Fruit fly (Drosophila melanogaster) whole organism, adult: ENCODE data around the gene Srpk79D.

Source experiments
- CG11617 ChIP-seq: fragments of 200-800 bp; sonication (Bioruptor generic); optimal IDR thresholded peaks from 2 replicates; lab custom pipeline; 2017; ENCODE audit warnings: mild to moderate bottlenecking, missing biosample characterization, missing genetic modification reagents, missing genetic modification characterization
- CG12768 ChIP-seq: fragments of 200-800 bp; sonication (Bioruptor generic); optimal IDR thresholded peaks from 2 replicates; lab custom pipeline; 2017; ENCODE audit warnings: missing biosample characterization, missing genetic modification characterization, mild to moderate bottlenecking, moderate library complexity, missing genetic modification reagents
- CG14711 ChIP-seq: fragments of 200-800 bp; sonication (Bioruptor generic); optimal IDR thresholded peaks from 2 replicates; lab custom pipeline; 2018; ENCODE audit warnings: missing biosample characterization, mild to moderate bottlenecking, missing genetic modification characterization, moderate library complexity
- CG1620 ChIP-seq: fragments of 200-800 bp; sonication (Bioruptor generic); optimal IDR thresholded peaks from 2 replicates; lab custom pipeline; 2016; ENCODE audit warnings: missing biosample characterization, missing genetic modification characterization
- CG33017 ChIP-seq: fragments of 200-800 bp; sonication (Bioruptor generic); optimal IDR thresholded peaks from 2 replicates; lab custom pipeline; 2018; ENCODE audit warnings: missing biosample characterization, mild to moderate bottlenecking, missing genetic modification characterization, moderate library complexity
- CG5204 ChIP-seq: fragments of 200-800 bp; sonication (Bioruptor generic); optimal IDR thresholded peaks from 2 replicates; lab custom pipeline; 2016; ENCODE audit warnings: missing biosample characterization, missing genetic modification characterization
- CG7045 ChIP-seq: fragments of 200-800 bp; sonication (Bioruptor generic); optimal IDR thresholded peaks from 2 replicates; lab custom pipeline; 2017; ENCODE audit warnings: missing biosample characterization, mild to moderate bottlenecking, missing genetic modification characterization
- CG7101 ChIP-seq: fragments of 200-800 bp; sonication (Bioruptor generic); optimal IDR thresholded peaks from 2 replicates; lab custom pipeline; 2018; ENCODE audit warnings: missing biosample characterization, mild to moderate bottlenecking, missing genetic modification characterization, moderate library complexity
- Clk ChIP-seq: fragments of 200-800 bp; sonication (Bioruptor generic); optimal IDR thresholded peaks from 2 replicates; lab custom pipeline; 2017; ENCODE audit warnings: missing biosample characterization, missing genetic modification characterization
- Crg-1 ChIP-seq: fragments of 200-800 bp; sonication (Bioruptor generic); optimal IDR thresholded peaks from 2 replicates; lab custom pipeline; 2016; ENCODE audit warnings: missing biosample characterization, missing genetic modification characterization
- Hr96 ChIP-seq: fragments of 200-800 bp; sonication (Bioruptor generic); optimal IDR thresholded peaks from 2 replicates; lab custom pipeline; 2016; ENCODE audit warnings: missing biosample characterization, missing genetic modification characterization
- Mnt ChIP-seq: fragments of 200-800 bp; sonication (Bioruptor generic); optimal IDR thresholded peaks from 2 replicates; lab custom pipeline; 2016; ENCODE audit warnings: missing biosample characterization, mild to moderate bottlenecking, missing genetic modification characterization
- bab1 ChIP-seq: fragments of 200-800 bp; sonication (Bioruptor generic); optimal IDR thresholded peaks from 3 replicates; lab custom pipeline; 2019; ENCODE audit warnings: missing biosample characterization, mild to moderate bottlenecking, missing genetic modification characterization, moderate library complexity
- cic ChIP-seq: fragments of 200-800 bp; sonication (Bioruptor generic); optimal IDR thresholded peaks from 2 replicates; lab custom pipeline; 2017; ENCODE audit warnings: missing biosample characterization, mild to moderate bottlenecking, missing genetic modification characterization, moderate library complexity
- cnc ChIP-seq, 2 experiments: fragments of >200 bp; optimal IDR thresholded peaks; 2 replicates each; lab custom pipeline; 2017
- kay ChIP-seq: fragments of 200-800 bp; sonication (Bioruptor generic); peaks from one replicate; lab custom pipeline; 2016; ENCODE audit warnings: missing biosample characterization, missing genetic modification characterization, borderline replicate concordance
- ovo ChIP-seq: fragments of 200-800 bp; sonication (Bioruptor generic); optimal IDR thresholded peaks from 2 replicates; lab custom pipeline; 2016; ENCODE audit warnings: missing biosample characterization, missing genetic modification characterization
- pad ChIP-seq: fragments of 200-800 bp; sonication (Bioruptor generic); optimal IDR thresholded peaks from 3 replicates; lab custom pipeline; 2017; ENCODE audit warnings: missing biosample characterization, missing genetic modification characterization, mild to moderate bottlenecking, moderate library complexity, missing genetic modification reagents
- tj ChIP-seq: fragments of 200-800 bp; sonication (Bioruptor generic); optimal IDR thresholded peaks from 3 replicates; lab custom pipeline; 2017; ENCODE audit warnings: missing biosample characterization, mild to moderate bottlenecking, missing genetic modification characterization, moderate library complexity
- toe ChIP-seq: fragments of 200-800 bp; sonication (Bioruptor generic); optimal IDR thresholded peaks from 2 replicates; lab custom pipeline; 2016; ENCODE audit warnings: missing biosample characterization, missing genetic modification characterization

The Srpk79D gene

DNA sequence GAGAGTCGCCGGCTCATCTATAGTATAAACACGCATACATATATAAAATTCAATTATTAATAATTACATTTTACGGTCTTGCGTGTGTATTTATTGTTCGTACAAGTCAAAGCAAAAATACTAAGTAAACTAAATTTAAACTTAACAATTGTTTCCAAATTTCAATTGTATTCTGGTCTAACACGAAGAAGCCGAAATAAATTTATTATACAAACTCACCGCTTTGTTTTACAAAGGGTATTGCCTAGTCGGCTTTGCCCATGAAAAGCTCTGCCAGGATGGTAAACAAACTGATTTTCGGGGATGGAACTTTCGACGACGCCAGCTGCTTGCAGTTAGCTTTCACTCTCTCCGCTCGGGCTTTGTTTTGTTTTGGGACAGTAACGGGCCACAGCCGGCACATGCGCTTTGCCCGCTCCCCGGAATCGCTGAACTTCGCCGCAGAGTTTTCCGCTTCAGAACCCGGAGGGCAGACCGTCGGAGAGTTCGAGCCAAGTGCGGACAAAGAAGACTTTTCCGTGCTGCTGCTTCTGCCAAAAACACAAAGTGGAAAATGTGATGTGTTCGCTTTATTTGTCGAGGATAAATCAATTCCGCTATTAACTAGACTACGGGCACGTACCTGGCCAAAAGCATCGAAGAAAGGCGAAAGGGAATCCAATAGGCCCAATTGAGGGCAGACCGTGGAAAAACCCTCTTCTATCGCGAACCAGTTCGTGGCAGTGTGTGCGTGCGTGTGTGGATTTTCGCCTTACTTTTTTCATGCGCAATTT, at the start of gene Srpk79D:
Srpk79D (plus strand) TSS at position 457 of the 773 bp plus-strand sequence.
- TF ChIP-seq cic (GFP tag; lab: Kevin White, UChicago) (no peak), bab1 (GFP tag; lab: Kevin White, UChicago) (no peak), CG14711 (no peak)

DNA sequence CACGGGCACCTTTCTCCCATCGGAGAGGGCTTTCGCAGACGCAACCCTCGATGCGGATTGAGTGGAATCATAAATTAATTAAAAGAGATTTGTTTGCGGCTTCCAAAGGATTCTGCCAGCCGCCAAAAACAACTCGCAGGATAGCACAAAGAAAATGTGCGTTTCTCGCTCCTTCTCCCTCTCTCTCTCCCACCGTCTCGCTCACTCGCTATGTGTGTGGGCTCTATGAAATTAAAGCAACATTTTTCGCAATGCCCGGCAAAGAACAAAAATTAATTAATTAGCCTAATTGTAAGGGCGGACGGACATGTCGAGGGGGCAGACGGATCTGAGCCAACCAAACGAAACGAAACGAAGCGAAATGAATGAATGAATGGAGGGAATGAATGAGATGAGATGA, 36.1 kb upstream of the Srpk79D start:
- no peak for TF ChIP-seq Hr96 (GFP tag; lab: Kevin White, UChicago)
- no peak for TF ChIP-seq cic (GFP tag; lab: Kevin White, UChicago)
- TF ChIP-seq toe = no peak
- no peak for TF ChIP-seq ovo (GFP tag; lab: Kevin White, UChicago)
- TF ChIP-seq CG14711 = no peak
- TF ChIP-seq CG5204 (GFP tag; lab: Kevin White, UChicago) = no peak
- TF ChIP-seq tj (GFP tag; lab: Kevin White, UChicago) = no peak
- no peak for TF ChIP-seq CG33017
- TF ChIP-seq kay (GFP tag; lab: Kevin White, UChicago) = no peak
- no peak for TF ChIP-seq CG7045

DNA sequence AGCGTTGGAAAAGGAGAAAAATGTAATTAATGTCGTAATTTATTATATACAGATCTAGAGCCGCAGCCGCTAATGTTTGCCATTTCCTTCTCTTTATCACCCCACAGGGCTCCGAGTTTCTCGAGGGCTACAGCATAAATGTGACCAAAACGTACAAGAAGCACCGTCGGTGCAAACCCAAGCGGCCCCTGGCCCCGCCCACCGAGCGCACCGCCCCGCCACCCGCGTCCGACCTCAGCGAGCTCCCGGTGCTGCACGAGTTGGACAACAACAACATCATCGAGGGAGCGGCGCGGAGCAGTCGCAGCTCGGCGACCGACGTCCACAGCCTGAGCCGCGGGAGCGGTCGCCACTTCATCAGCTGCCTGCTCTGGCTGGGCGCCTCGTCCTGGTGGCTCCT, 31.5 kb upstream of the Srpk79D start:
- TF ChIP-seq CG14711 = no peak
- no peak for TF ChIP-seq CG1620 (GFP tag; lab: Kevin White, UChicago)
- no peak for TF ChIP-seq tj (GFP tag; lab: Kevin White, UChicago)
- no peak for TF ChIP-seq CG11617 (GFP tag; lab: Kevin White, UChicago)
- no peak for TF ChIP-seq CG12768 (GFP tag; lab: Kevin White, UChicago)
- TF ChIP-seq CG7101 (tag; lab: Kevin White, UChicago) = no peak
- no peak for TF ChIP-seq CG7045
- TF ChIP-seq toe = no peak
- TF ChIP-seq bab1 (GFP tag; lab: Kevin White, UChicago) = no peak
- no peak for TF ChIP-seq CG33017
- no peak for TF ChIP-seq Crg-1 (GFP tag; lab: Kevin White, UChicago)
- no peak for TF ChIP-seq Clk (GFP tag; lab: Kevin White, UChicago)
- no peak for TF ChIP-seq Hr96 (GFP tag; lab: Kevin White, UChicago)
- TF ChIP-seq cnc (optimal IDR thresholded peaks at IDR 0.05; lab: Kevin White, UChicago) = no peak
- no peak for TF ChIP-seq Mnt (GFP tag; lab: Kevin White, UChicago)
- TF ChIP-seq cic (GFP tag; lab: Kevin White, UChicago) = no peak
- no peak for TF ChIP-seq kay (GFP tag; lab: Kevin White, UChicago)
- TF ChIP-seq ovo (GFP tag; lab: Kevin White, UChicago) = no peak
- TF ChIP-seq pad = no peak

DNA sequence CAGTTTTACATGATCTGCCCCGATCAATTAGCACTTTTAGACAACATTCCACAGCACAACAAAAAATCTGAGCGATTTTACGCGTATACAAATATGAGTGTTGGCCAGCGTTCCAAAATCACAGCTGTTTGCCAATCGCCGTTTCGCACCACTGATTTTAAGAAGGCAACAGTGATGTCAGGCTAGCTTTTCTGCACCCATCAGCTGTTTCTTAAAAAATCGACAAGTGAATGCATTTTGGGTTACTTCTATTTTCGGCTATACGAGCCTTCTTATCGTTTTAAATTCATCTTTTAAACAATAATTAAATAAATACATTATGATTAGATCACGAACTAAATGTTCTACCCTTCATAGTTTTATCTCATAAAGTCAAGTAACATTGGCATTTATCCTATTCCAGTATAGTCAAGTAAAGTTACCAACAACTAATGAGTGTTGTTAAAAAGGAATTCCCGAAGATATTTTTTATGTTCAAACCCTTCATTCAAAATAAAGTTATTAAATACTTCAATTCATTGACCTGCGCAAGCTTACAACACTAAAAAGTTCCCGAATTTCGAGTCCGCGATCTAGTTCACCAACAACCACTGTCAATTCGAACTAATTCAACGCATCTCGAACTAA, 10.9 kb upstream of the Srpk79D start, which contains the start of the genes Rich and Ddx1:
Rich (minus strand) TSS at position 125 of the 627 bp plus-strand sequence.
Ddx1 (plus strand) TSS at position 573 of the 627 bp plus-strand sequence.
- TF ChIP-seq bab1 (GFP tag; lab: Kevin White, UChicago) (peak; percentile 35), CG12768 (GFP tag; lab: Kevin White, UChicago) (peak; percentile 35), pad (peak; percentile 72), Crg-1 (GFP tag; lab: Kevin White, UChicago) (peak; percentile 76), kay (GFP tag; lab: Kevin White, UChicago) (no peak), toe (peak; percentile 66), ovo (GFP tag; lab: Kevin White, UChicago) (peak; percentile 60), cnc (optimal IDR thresholded peaks at IDR 0.05; lab: Kevin White, UChicago) (no peak), CG33017 (no peak), Clk (GFP tag; lab: Kevin White, UChicago) (no peak), CG5204 (GFP tag; lab: Kevin White, UChicago) (peak; percentile 64), cic (GFP tag; lab: Kevin White, UChicago) (no peak), CG1620 (GFP tag; lab: Kevin White, UChicago) (peak; percentile 68), CG11617 (GFP tag; lab: Kevin White, UChicago) (peak; percentile 16), tj (GFP tag; lab: Kevin White, UChicago) (peak; percentile 70), Hr96 (GFP tag; lab: Kevin White, UChicago) (peak; percentile 52), Mnt (GFP tag; lab: Kevin White, UChicago) (peak; percentile 34), CG14711 (peak; percentile 29), CG7101 (tag; lab: Kevin White, UChicago) (peak; percentile 62), CG7045 (peak; percentile 57)

DNA sequence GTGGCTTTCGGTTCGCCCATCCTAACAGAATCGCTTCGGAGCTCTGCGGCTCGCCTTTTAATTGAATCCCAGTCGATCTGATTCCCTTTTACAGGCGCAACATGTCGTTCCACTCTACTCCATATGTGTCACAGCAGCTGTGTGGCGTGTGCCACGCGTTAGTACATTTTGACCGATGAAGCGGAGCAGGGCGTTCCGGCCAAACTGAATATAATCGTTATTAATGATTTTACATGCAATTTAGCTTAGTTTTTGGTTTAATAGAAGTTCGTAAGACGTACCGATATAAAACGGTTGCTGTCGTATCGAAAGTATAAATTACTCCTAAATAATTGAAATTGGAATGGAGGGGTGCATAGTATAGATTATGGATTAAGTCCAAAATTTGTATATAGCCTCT, 7.2 kb upstream of the Srpk79D start, which contains the start of gene CG11523:
CG11523 (minus strand) TSS at position 145 of the 400 bp plus-strand sequence.
- TF ChIP-seq Clk (GFP tag; lab: Kevin White, UChicago) (no peak), CG5204 (GFP tag; lab: Kevin White, UChicago) (no peak), kay (GFP tag; lab: Kevin White, UChicago) (no peak), CG12768 (GFP tag; lab: Kevin White, UChicago) (peak; percentile 32), CG7045 (peak; percentile 8), cnc (optimal IDR thresholded peaks at IDR 0.05; lab: Kevin White, UChicago) (no peak), Hr96 (GFP tag; lab: Kevin White, UChicago) (peak; percentile 25), toe (peak; percentile 46), CG1620 (GFP tag; lab: Kevin White, UChicago) (peak; percentile 27), CG33017 (no peak), pad (peak; percentile 28), CG11617 (GFP tag; lab: Kevin White, UChicago) (peak; percentile 5), bab1 (GFP tag; lab: Kevin White, UChicago) (no peak), CG7101 (tag; lab: Kevin White, UChicago) (peak; percentile 34), Mnt (GFP tag; lab: Kevin White, UChicago) (peak; percentile 46)
